Fruit fly (Drosophila melanogaster) whole organism, wandering third instar larva: ENCODE measurements around the gene CG14642.
A peak's percentile ranks its signal among the peaks of the same experiment; 100 is the strongest.

Source experiments
- Abd-B ChIP-seq: fragments of >200 bp; optimal IDR thresholded peaks from 2 replicates; lab custom pipeline; 2017; ENCODE audit warnings: missing biosample characterization, missing genetic modification characterization
- CG32264 ChIP-seq: fragments of 200-800 bp; sonication (Bioruptor generic); optimal IDR thresholded peaks from 2 replicates; lab custom pipeline; 2016; ENCODE audit warnings: missing biosample characterization, missing genetic modification characterization
- CG9705 ChIP-seq: fragments of 200-800 bp; sonication (Bioruptor generic); optimal IDR thresholded peaks from 2 replicates; lab custom pipeline; 2018; ENCODE audit warnings: missing biosample characterization, mild to moderate bottlenecking, missing genetic modification characterization
- Dfd ChIP-seq: fragments of >200 bp; optimal IDR thresholded peaks from 2 replicates; lab custom pipeline; 2017; ENCODE audit warnings: missing biosample characterization, missing genetic modification characterization
- GATAd ChIP-seq: sonication (Bioruptor generic); optimal IDR thresholded peaks from 2 replicates; lab custom pipeline; 2016; ENCODE audit warnings: missing biosample characterization, missing genetic modification characterization
- HLH106 ChIP-seq: fragments of 200-800 bp; optimal IDR thresholded peaks from 3 replicates; lab custom pipeline; 2019; ENCODE audit warnings: missing biosample characterization, mild to moderate bottlenecking, missing genetic modification characterization, moderate library complexity
- Hnf4 ChIP-seq: fragments of 200-800 bp; sonication (Bioruptor generic); optimal IDR thresholded peaks from 2 replicates; lab custom pipeline; 2016; ENCODE audit warnings: missing biosample characterization, mild to moderate bottlenecking, missing genetic modification characterization
- Hr78 ChIP-seq: fragments of >200 bp; optimal IDR thresholded peaks from 2 replicates; lab custom pipeline; 2017; ENCODE audit warnings: missing biosample characterization, missing genetic modification characterization
- Mio ChIP-seq: sonication (Bioruptor generic); optimal IDR thresholded peaks from 2 replicates; lab custom pipeline; 2016; ENCODE audit warnings: missing biosample characterization, missing genetic modification characterization
- Myc ChIP-seq: fragments of >200 bp; optimal IDR thresholded peaks from 2 replicates; lab custom pipeline; 2017
- N ChIP-seq: fragments of >200 bp; optimal IDR thresholded peaks from 2 replicates; lab custom pipeline; 2018; ENCODE audit warnings: missing biosample characterization, missing external identifiers, missing genetic modification characterization
- OdsH ChIP-seq: fragments of 200-800 bp; sonication (Bioruptor generic); optimal IDR thresholded peaks from 2 replicates; lab custom pipeline; 2016; ENCODE audit warnings: missing biosample characterization, mild to moderate bottlenecking, missing genetic modification characterization
- Sp1 ChIP-seq: fragments of 200-800 bp; sonication (Bioruptor generic); optimal IDR thresholded peaks from 3 replicates; lab custom pipeline; 2019; ENCODE audit warnings: missing biosample characterization, mild to moderate bottlenecking, missing genetic modification characterization, moderate library complexity
- Vsx2 ChIP-seq: fragments of 200-300, 225-300 bp; sonication (Bioruptor generic); optimal IDR thresholded peaks from 2 replicates; lab custom pipeline; 2018; ENCODE audit warnings: missing biosample characterization, missing genetic modification characterization; ENCODE audit not compliant: partially characterized antibody
- br ChIP-seq: fragments of 200-800 bp; sonication (Bioruptor generic); optimal IDR thresholded peaks from 2 replicates; lab custom pipeline; 2016; ENCODE audit warnings: missing biosample characterization, missing genetic modification characterization
- brk ChIP-seq: fragments of 200-800 bp; sonication (Bioruptor generic); optimal IDR thresholded peaks from 2 replicates; lab custom pipeline; 2016; ENCODE audit warnings: missing biosample characterization, mild to moderate bottlenecking, missing genetic modification characterization
- dl ChIP-seq, 2 experiments: fragments of 175-275, 200-275 bp in 1 of 2; fragments of 200-275 bp in 1 of 2; sonication (Bioruptor generic); optimal IDR thresholded peaks; lab custom pipeline; 2018; ENCODE audit warnings: mild to moderate bottlenecking in 2 of 2, missing biosample characterization in 2 of 2, missing genetic modification characterization in 2 of 2, moderate library complexity in 2 of 2; ENCODE audit not compliant: partially characterized antibody in 2 of 2, insufficient read depth in 1 of 2
- dmrt93B ChIP-seq: fragments of 200-800 bp; sonication (Bioruptor generic); optimal IDR thresholded peaks from 2 replicates; lab custom pipeline; 2018; ENCODE audit warnings: missing biosample characterization, mild to moderate bottlenecking, missing genetic modification characterization
- dsf ChIP-seq: sonication (Bioruptor generic); optimal IDR thresholded peaks from 2 replicates; lab custom pipeline; 2016; ENCODE audit warnings: missing biosample characterization, missing genetic modification characterization, borderline replicate concordance
- ey ChIP-seq: fragments of 200-800 bp; sonication (Bioruptor generic); optimal IDR thresholded peaks from 2 replicates; lab custom pipeline; 2016; ENCODE audit warnings: missing biosample characterization, missing genetic modification characterization
- foxo ChIP-seq, 2 experiments: fragments of 200-800 bp; sonication (Bioruptor generic); optimal IDR thresholded peaks; 2 replicates in 1 of 2; 3 replicates in 1 of 2; lab custom pipeline; 2016 to 2017; ENCODE audit warnings: missing biosample characterization in 2 of 2, missing genetic modification characterization in 2 of 2
- fru ChIP-seq: fragments of 200-800 bp; sonication (Bioruptor generic); optimal IDR thresholded peaks from 3 replicates; lab custom pipeline; 2016; ENCODE audit warnings: missing biosample characterization, mild to moderate bottlenecking, missing genetic modification characterization
- h ChIP-seq: fragments of 200-800 bp; sonication (Bioruptor generic); optimal IDR thresholded peaks from 3 replicates; lab custom pipeline; 2016; ENCODE audit warnings: missing biosample characterization, mild to moderate bottlenecking, missing genetic modification characterization
- jim ChIP-seq: fragments of 175-275, 200-325 bp; sonication (Bioruptor generic); optimal IDR thresholded peaks from 2 replicates; lab custom pipeline; 2016; ENCODE audit warnings: missing biosample characterization, mild to moderate bottlenecking, missing genetic modification characterization
- lola ChIP-seq: fragments of >200 bp; optimal IDR thresholded peaks from 2 replicates; lab custom pipeline; 2017; ENCODE audit warnings: missing biosample characterization, missing genetic modification characterization
- pan ChIP-seq: fragments of >200 bp; optimal IDR thresholded peaks from 2 replicates; lab custom pipeline; 2017
- psq ChIP-seq: fragments of 200-800 bp; sonication (Bioruptor generic); optimal IDR thresholded peaks from 3 replicates; lab custom pipeline; 2017; ENCODE audit warnings: missing biosample characterization, mild to moderate bottlenecking, missing genetic modification characterization, moderate library complexity
- rgr ChIP-seq: fragments of 200-800 bp; sonication (Bioruptor generic); optimal IDR thresholded peaks from 3 replicates; lab custom pipeline; 2016; ENCODE audit warnings: missing biosample characterization, mild to moderate bottlenecking, missing genetic modification characterization
- sage ChIP-seq: fragments of 200-800 bp; sonication (Bioruptor generic); optimal IDR thresholded peaks from 2 replicates; lab custom pipeline; 2016; ENCODE audit warnings: missing biosample characterization, mild to moderate bottlenecking, missing genetic modification characterization
- sv ChIP-seq: fragments of 200-800 bp; sonication (Bioruptor generic); optimal IDR thresholded peaks from 3 replicates; lab custom pipeline; 2016; ENCODE audit warnings: missing biosample characterization, missing genetic modification characterization
- tai ChIP-seq: sonication (Bioruptor generic); optimal IDR thresholded peaks from 2 replicates; lab custom pipeline; 2016; ENCODE audit warnings: missing biosample characterization, missing genetic modification characterization
- usp ChIP-seq: fragments of >200 bp; optimal IDR thresholded peaks from 2 replicates; lab custom pipeline; 2017; ENCODE audit warnings: missing biosample characterization, missing genetic modification characterization
- woc ChIP-seq: sonication (Bioruptor generic); optimal IDR thresholded peaks from 2 replicates; lab custom pipeline; 2016; ENCODE audit warnings: missing biosample characterization, mild to moderate bottlenecking, missing genetic modification characterization

Gene CG14642

DNA sequence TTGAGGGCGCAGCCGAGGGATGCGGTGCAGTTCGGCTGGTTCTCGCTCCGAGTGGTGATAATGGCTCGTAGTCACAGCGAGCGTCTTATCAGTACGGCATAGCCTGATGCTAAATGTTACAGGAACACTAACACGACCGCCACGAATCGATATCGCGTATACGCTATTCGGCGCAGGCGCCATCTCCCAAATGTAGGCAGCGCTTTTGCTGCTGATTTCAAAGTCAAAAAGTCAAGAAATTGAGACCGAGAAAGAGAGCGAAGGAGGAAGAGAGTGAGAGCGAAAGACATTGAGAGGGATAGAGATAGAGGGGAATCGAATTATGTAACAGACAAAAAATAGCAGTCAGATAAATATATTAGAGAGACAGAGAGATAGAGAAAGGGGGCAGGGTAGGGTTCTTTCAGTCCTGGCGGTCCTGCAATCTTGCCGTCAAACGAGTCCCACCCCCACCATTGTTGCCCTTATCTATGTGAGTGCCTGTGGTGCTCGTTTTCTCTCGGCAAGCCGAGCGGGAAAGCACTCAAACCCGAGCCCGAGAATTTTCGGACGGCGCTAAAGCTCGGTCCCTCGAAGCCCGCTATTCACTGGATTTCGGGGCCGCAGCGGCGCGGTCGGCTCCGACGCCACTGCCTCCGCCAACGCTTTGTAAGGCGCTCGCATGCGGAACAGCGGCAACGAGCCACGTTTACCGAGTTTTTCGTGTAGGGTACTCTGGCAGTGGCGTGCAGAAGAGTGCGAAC is 38.8 kb upstream of the CG14642 start:
- TF ChIP-seq rgr, result no peak
- no peak for TF ChIP-seq foxo (GFP tag; optimal IDR thresholded peaks at IDR 0.05; lab: Kevin White, UChicago)
- TF ChIP-seq Abd-B (GFP tag; lab: Kevin White, UChicago), result no peak
- no peak for TF ChIP-seq Myc (lab: Kevin White, UChicago)
- no peak for TF ChIP-seq dl (GFP tag; optimal IDR thresholded peaks at IDR 0.05; lab: Kevin White, UChicago; ENCODE audit: insufficient read depth in 1 of 2, partially characterized antibody in 2 of 2)

DNA sequence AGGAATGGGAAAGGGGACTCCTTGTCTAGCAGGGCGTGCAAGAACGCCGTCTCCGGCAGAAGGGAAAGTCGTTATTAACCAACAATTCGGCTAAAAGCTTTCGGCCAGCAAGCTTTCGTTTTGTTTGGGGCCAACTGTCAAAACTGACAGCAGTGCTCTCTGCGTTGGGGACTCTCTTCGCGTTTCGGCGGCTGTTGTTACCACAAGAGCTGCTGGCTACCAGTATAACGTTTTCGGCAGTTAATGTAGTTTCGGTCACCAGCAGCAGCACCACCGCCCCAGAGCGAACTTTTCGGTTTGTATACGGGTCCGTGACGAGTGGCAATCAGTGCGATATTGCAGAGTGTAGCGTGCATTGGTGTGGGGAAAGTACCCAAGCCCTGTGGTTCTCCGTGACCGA is 37.5 kb upstream of the CG14642 start, which contains the start of gene cpx:
Gene cpx (plus strand): TSS at position 160 of the 400 bp plus-strand sequence.
- no peak for TF ChIP-seq woc (GFP tag; lab: Kevin White, UChicago)
- TF ChIP-seq sage, result no peak
- TF ChIP-seq dsf (GFP tag; lab: Kevin White, UChicago), result no peak
- TF ChIP-seq Hr78, result no peak
- TF ChIP-seq Myc (lab: Kevin White, UChicago), result no peak
- TF ChIP-seq CG9705 (GFP tag; lab: Kevin White, UChicago), result no peak
- TF ChIP-seq br (GFP tag; lab: Kevin White, UChicago), result no peak
- TF ChIP-seq, all 38 proteins: peak for 0

DNA sequence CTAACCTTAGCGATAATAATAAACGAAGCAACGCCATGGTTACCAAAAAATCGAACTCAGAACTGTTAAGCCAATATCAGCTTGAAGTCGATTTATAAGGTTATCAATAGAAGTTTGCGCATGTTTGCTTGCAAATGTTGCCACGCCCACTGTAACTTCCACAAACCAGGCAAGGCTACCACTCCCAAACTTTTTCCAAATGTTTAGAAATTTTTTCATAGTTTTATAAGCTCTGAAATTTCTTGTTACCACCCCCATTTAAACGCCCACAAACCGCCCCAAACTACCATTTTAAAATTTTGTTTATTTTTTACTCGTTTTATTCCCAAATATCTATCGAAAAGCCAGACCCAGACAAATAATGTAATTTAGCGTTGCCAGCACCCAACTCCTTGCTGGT is 35.3 kb upstream of the CG14642 start, which contains the start of gene flip:
Gene flip (minus strand): TSS at position 101 of the 400 bp plus-strand sequence.
- TF ChIP-seq Mio (GFP tag; lab: Kevin White, UChicago) (no peak), Hr78 (no peak), pan (lab: Kevin White, UChicago) (no peak), Myc (lab: Kevin White, UChicago) (no peak), fru (GFP tag; lab: Kevin White, UChicago) (no peak), HLH106 (tag; lab: Kevin White, UChicago) (no peak), ey (GFP tag; lab: Kevin White, UChicago) (no peak), sage (no peak), usp (GFP tag; lab: Kevin White, UChicago) (no peak), sv (GFP tag; lab: Kevin White, UChicago) (no peak), CG9705 (GFP tag; lab: Kevin White, UChicago) (no peak), CG32264 (no peak), OdsH (no peak), jim (no peak), tai (GFP tag; lab: Kevin White, UChicago) (no peak), Abd-B (GFP tag; lab: Kevin White, UChicago) (no peak)

DNA sequence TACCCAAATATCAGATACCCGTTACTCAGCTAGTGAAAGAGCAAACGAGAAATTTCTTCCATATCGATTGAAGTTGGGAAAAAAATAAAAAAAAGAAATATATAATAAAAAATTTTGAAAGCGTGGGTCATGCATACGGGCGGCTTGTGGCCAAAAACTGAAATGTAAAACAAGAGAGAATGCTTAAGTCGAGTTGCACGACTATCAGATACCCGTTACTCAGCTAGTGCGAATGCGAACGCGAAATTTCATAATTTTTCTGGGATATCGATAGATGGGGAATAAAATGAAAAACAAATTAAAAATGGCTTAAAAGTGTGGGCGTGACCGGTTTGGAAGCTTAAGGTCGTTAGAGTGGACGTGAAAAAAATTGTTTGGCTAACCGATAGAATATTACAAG is 25.8 kb upstream of the CG14642 start:
- TF ChIP-seq sage, result no peak
- TF ChIP-seq foxo (GFP tag; optimal IDR thresholded peaks at IDR 0.05; lab: Kevin White, UChicago), result no peak
- no peak for TF ChIP-seq CG9705 (GFP tag; lab: Kevin White, UChicago)
- TF ChIP-seq psq, result no peak
- TF ChIP-seq Myc (lab: Kevin White, UChicago), result no peak
- peak; percentile 88 for TF ChIP-seq Dfd (GFP tag; lab: Kevin White, UChicago)
- TF ChIP-seq, all 38 proteins: peak for 1

DNA sequence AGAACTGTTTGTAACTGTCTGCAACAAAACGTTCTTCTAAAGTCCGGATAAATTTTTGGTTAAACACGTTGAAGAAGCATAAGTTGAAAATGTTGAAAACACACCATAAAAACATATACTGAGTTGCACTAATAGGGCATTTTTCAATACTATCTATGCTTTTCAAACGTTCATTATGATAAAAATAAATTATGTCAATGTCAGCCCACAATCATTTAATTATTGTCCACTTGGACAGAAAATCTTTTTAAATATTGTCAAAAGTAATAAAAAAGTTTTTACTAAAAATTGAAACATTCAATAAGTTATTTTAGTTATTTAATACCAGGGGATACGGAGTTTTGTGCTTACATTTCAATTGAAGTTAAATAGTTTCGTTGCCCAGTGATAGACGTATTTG is 24.0 kb upstream of the CG14642 start, which contains the start of gene CG1092:
Gene CG1092 (plus strand): TSS at position 301 of the 400 bp plus-strand sequence.
- no peak for TF ChIP-seq h (GFP tag; lab: Kevin White, UChicago)
- TF ChIP-seq Sp1 (GFP tag; lab: Kevin White, UChicago), result no peak
- TF ChIP-seq HLH106 (tag; lab: Kevin White, UChicago), result no peak
- no peak for TF ChIP-seq N
- TF ChIP-seq brk (GFP tag; lab: Kevin White, UChicago), result no peak
- no peak for TF ChIP-seq Myc (lab: Kevin White, UChicago)
- no peak for TF ChIP-seq CG32264
- no peak for TF ChIP-seq Hnf4 (GFP tag; lab: Kevin White, UChicago)
- TF ChIP-seq jim, result no peak
- TF ChIP-seq Abd-B (GFP tag; lab: Kevin White, UChicago), result no peak
- no peak for TF ChIP-seq dmrt93B (GFP tag; lab: Kevin White, UChicago)
- no peak for TF ChIP-seq lola (GFP tag; lab: Kevin White, UChicago)
- TF ChIP-seq br (GFP tag; lab: Kevin White, UChicago), result no peak
- no peak for TF ChIP-seq GATAd (GFP tag; lab: Kevin White, UChicago)
- no peak for TF ChIP-seq Vsx2 (GFP tag; lab: Kevin White, UChicago)
- TF ChIP-seq Mio (GFP tag; lab: Kevin White, UChicago), result no peak
- TF ChIP-seq psq, result no peak
- no peak for TF ChIP-seq foxo (GFP tag; optimal IDR thresholded peaks at IDR 0.05; lab: Kevin White, UChicago)
- TF ChIP-seq, all 38 proteins: peak for 0
